Fruit fly (Drosophila melanogaster): ENCODE results near the gene amx.

amx gene

dm6 chrX:9250161-9250831 lies 3.2 kb upstream of the amx start, which contains the start of gene CG17754 (continued):
- no peak for TF ChIP-seq zf30C (GFP tag; optimal IDR thresholded peaks at IDR 0.05)
- TF ChIP-seq CG9817 (tag; optimal IDR thresholded peaks at IDR 0.05): no peak
- no peak for TF ChIP-seq CG11247 (GFP tag; IDR thresholded peaks at IDR 0.05)
- TF ChIP-seq hth (optimal IDR thresholded peaks at IDR 0.05): no peak
- no peak for TF ChIP-seq Vsx1 (GFP tag; optimal IDR thresholded peaks at IDR 0.05)
- TF ChIP-seq CG14710 (tag; optimal IDR thresholded peaks at IDR 0.05): peak; percentile 47
- TF ChIP-seq kay (GFP tag; optimal IDR thresholded peaks at IDR 0.05): no peak
- no peak for TF ChIP-seq CG7987 (GFP tag; optimal IDR thresholded peaks at IDR 0.05)
- TF ChIP-seq CG12391 (tag; optimal IDR thresholded peaks at IDR 0.05): no peak
- no peak for TF ChIP-seq Camta (GFP tag; optimal IDR thresholded peaks at IDR 0.05)
- TF ChIP-seq toy (GFP tag; IDR thresholded peaks at IDR 0.05): no peak
- TF ChIP-seq bbx (GFP tag; IDR thresholded peaks at IDR 0.05; ENCODE audit: partially characterized antibody): no peak
- no peak for TF ChIP-seq tin (GFP tag; optimal IDR thresholded peaks at IDR 0.05)
- no peak for TF ChIP-seq trh (GFP tag; optimal IDR thresholded peaks at IDR 0.05)
- TF ChIP-seq repo (GFP tag; optimal IDR thresholded peaks at IDR 0.05): no peak
- TF ChIP-seq tna (GFP tag; IDR thresholded peaks at IDR 0.05; ENCODE audit: partially characterized antibody): no peak
- no peak for TF ChIP-seq CG18599 (GFP tag; optimal IDR thresholded peaks at IDR 0.05)
- no peak for TF ChIP-seq peb (GFP tag; IDR thresholded peaks at IDR 0.05)
- TF ChIP-seq CG6689 (GFP tag; IDR thresholded peaks at IDR 0.05): no peak
- TF ChIP-seq Dref (GFP tag; IDR thresholded peaks at IDR 0.05): no peak
- TF ChIP-seq CG7745 (tag; optimal IDR thresholded peaks at IDR 0.05): no peak
- TF ChIP-seq Hmr (GFP tag; optimal IDR thresholded peaks at IDR 0.05): peak; percentile 21
- TF ChIP-seq B-H1 (GFP tag; IDR thresholded peaks at IDR 0.05): no peak
- no peak for TF ChIP-seq fd3F (GFP tag; optimal IDR thresholded peaks at IDR 0.05)

dm6 chrX:9248040-9248439 lies 904 bp upstream of the amx start:
- TF ChIP-seq dm (GFP tag; optimal IDR thresholded peaks at IDR 0.05) (no peak), gem (tag; optimal IDR thresholded peaks at IDR 0.05) (peak; percentile 59), CG9215 (GFP tag; IDR thresholded peaks at IDR 0.05) (no peak), CG1603 (tag; optimal IDR thresholded peaks at IDR 0.05) (peak; percentile 22), CG10979 (tag; optimal IDR thresholded peaks at IDR 0.05) (peak; percentile 53), CG16779 (GFP tag; IDR thresholded peaks at IDR 0.05) (no peak), CG4360 (GFP tag; IDR thresholded peaks at IDR 0.05) (no peak), grau (tag; optimal IDR thresholded peaks at IDR 0.05) (peak; percentile 3), lov (optimal IDR thresholded peaks at IDR 0.05) (no peak), lov (GFP tag; IDR thresholded peaks at IDR 0.05) (no peak), CG7839 (tag; optimal IDR thresholded peaks at IDR 0.05) (peak; percentile 24), CG10267 (tag; optimal IDR thresholded peaks at IDR 0.05) (peak; percentile 32), Hsf (GFP tag; optimal IDR thresholded peaks at IDR 0.05) (peak; percentile 30), al (GFP tag; IDR thresholded peaks at IDR 0.05) (no peak), ara (GFP tag; IDR thresholded peaks at IDR 0.05) (peak; percentile 53; the same call in 1 of the 2 replicates), pnt (GFP tag; optimal IDR thresholded peaks at IDR 0.05) (no peak), Chrac-16 (GFP tag; optimal IDR thresholded peaks at IDR 0.05) (peak; percentile 24), phol (tag; optimal IDR thresholded peaks at IDR 0.05) (peak; percentile 40), Ets65A (GFP tag) (peak; percentile 72), Blimp-1 (GFP tag; optimal IDR thresholded peaks at IDR 0.05) (peak; percentile 15), slp2 (GFP tag; optimal IDR thresholded peaks at IDR 0.05) (no peak), tin (GFP tag; optimal IDR thresholded peaks at IDR 0.05) (peak; percentile 21), Trl (optimal IDR thresholded peaks at IDR 0.05) (no peak), Trl (GFP tag; optimal IDR thresholded peaks at IDR 0.05) (no peak), Opbp (GFP tag; IDR thresholded peaks at IDR 0.05; ENCODE audit: partially characterized antibody) (no peak), CG2129 (GFP tag; IDR thresholded peaks at IDR 0.05; ENCODE audit: partially characterized antibody) (no peak), esg (GFP tag; conservative IDR thresholded peaks at IDR 0.05) (peak; percentile 12; the same call in 1 of the 2 replicates), trem (tag; optimal IDR thresholded peaks at IDR 0.05) (no peak), tx (GFP tag; optimal IDR thresholded peaks at IDR 0.05) (no peak)

Measured in whole organism, embryonic.